Worm (Caenorhabditis elegans) whole organism, L4 larva: Measurements from ENCODE around the gene F10D7.3.
A peak's percentile ranks its signal among the peaks of the same experiment; 100 is the strongest.

Source experiments
- F10B5.3 ChIP-seq: sonication (generic microtip); optimal IDR thresholded peaks from 2 replicates; lab custom pipeline; 2016; ENCODE audit warnings: mild to moderate bottlenecking, missing genetic modification characterization, missing compliant biosample characterization
- Y5F2A.4 ChIP-seq: fragments of 200-800 bp; sonication (Bioruptor generic); optimal IDR thresholded peaks from 2 replicates; lab custom pipeline; 2018; ENCODE audit warnings: mild to moderate bottlenecking, missing genetic modification characterization, missing compliant biosample characterization
- aha-1 ChIP-seq: fragments of 150-350 bp; peaks from one replicate; lab custom pipeline; 2014; ENCODE audit warnings: missing biosample characterization, missing genetic modification characterization
- ceh-20 ChIP-seq: fragments of 200-800 bp; sonication (Bioruptor generic); IDR thresholded peaks from 2 replicates; pipeline ENCODE4 v1.3.6; 2022; ENCODE audit warnings: missing genetic modification reagents, missing genetic modification characterization, missing compliant biosample characterization
- ceh-62 ChIP-seq: sonication (generic microtip); optimal IDR thresholded peaks from 2 replicates; lab custom pipeline; 2017; ENCODE audit warnings: missing biosample characterization, missing genetic modification characterization
- ces-1 ChIP-seq: fragments of 150-350 bp; sonication (generic microtip); optimal IDR thresholded peaks from 4 replicates; lab custom pipeline; 2014; ENCODE audit warnings: missing biosample characterization, missing genetic modification reagents, missing genetic modification characterization
- daf-16 ChIP-seq, 3 experiments: sonication (generic microtip); optimal IDR thresholded peaks; 2 replicates each; lab custom pipeline; 2016 to 2017; ENCODE audit warnings: missing genetic modification characterization in 3 of 3, missing genetic modification reagents in 3 of 3, mild to moderate bottlenecking in 2 of 3, missing compliant biosample characterization in 2 of 3, missing biosample characterization in 1 of 3, moderate library complexity in 1 of 3
- dve-1 ChIP-seq: sonication (generic microtip); optimal IDR thresholded peaks from 2 replicates; lab custom pipeline; 2017; ENCODE audit warnings: antibody characterized with exemption, mild to moderate bottlenecking, missing genetic modification characterization, missing compliant biosample characterization; ENCODE audit not compliant: insufficient read depth
- fkh-10 ChIP-seq: fragments of 150-350 bp; optimal IDR thresholded peaks from 2 replicates; lab custom pipeline; 2014; ENCODE audit warnings: missing biosample characterization, missing genetic modification reagents, missing genetic modification characterization
- hif-1 ChIP-seq, 2 experiments: sonication (generic microtip); optimal IDR thresholded peaks; 2 replicates each; lab custom pipeline; 2016 to 2017; ENCODE audit warnings: missing compliant biosample characterization in 2 of 2, missing genetic modification characterization in 2 of 2, missing genetic modification reagents in 2 of 2, missing genotype in 2 of 2, mild to moderate bottlenecking in 1 of 2
- hlh-11 ChIP-seq: fragments of 200-800 bp; sonication (Bioruptor generic); optimal IDR thresholded peaks from 2 replicates; lab custom pipeline; 2018; ENCODE audit warnings: mild to moderate bottlenecking, missing genetic modification characterization, missing compliant biosample characterization
- jun-1 ChIP-seq: fragments of 150-350 bp; optimal IDR thresholded peaks from 2 replicates; lab custom pipeline; 2014; ENCODE audit warnings: missing biosample characterization, missing genetic modification reagents, missing genetic modification characterization
- lin-1 ChIP-seq: fragments of 200-800 bp; sonication (Bioruptor generic); IDR thresholded peaks from 2 replicates; pipeline ENCODE4 v1.3.6; 2022; ENCODE audit warnings: missing genetic modification reagents, missing genetic modification characterization, missing compliant biosample characterization
- lin-38 ChIP-seq: fragments of 200-800 bp; sonication (Bioruptor generic); IDR thresholded peaks from 2 replicates; pipeline ENCODE4 v1.3.6; 2022; ENCODE audit warnings: missing genetic modification reagents, missing genetic modification characterization, missing compliant biosample characterization
- lsy-2 ChIP-seq, 2 experiments: fragments of 150-350 bp in 1 of 2; sonication (generic microtip) in 1 of 2; optimal IDR thresholded peaks; 2 replicates each; lab custom pipeline; 2014 to 2017; ENCODE audit warnings: missing biosample characterization in 2 of 2, missing genetic modification characterization in 2 of 2
- madf-9 ChIP-seq: fragments of 200-800 bp; sonication (Bioruptor generic); conservative IDR thresholded peaks from 2 replicates; pipeline ENCODE4 v1.3.6; 2022; ENCODE audit warnings: missing genetic modification reagents, missing genetic modification characterization, missing compliant biosample characterization
- mxl-3 ChIP-seq: fragments of 200-800 bp; sonication (Bioruptor generic); optimal IDR thresholded peaks from 2 replicates; lab custom pipeline; 2018; ENCODE audit warnings: mild to moderate bottlenecking, missing genetic modification characterization, missing compliant biosample characterization
- nhr-11 ChIP-seq: fragments of 150-350 bp; optimal IDR thresholded peaks from 2 replicates; lab custom pipeline; 2014; ENCODE audit warnings: missing biosample characterization, missing genetic modification characterization
- nhr-111 ChIP-seq: fragments of 200-800 bp; sonication (Bioruptor generic); optimal IDR thresholded peaks from 2 replicates; lab custom pipeline; 2018; ENCODE audit warnings: mild to moderate bottlenecking, missing genetic modification characterization, missing compliant biosample characterization
- nhr-25 ChIP-seq: sonication (generic microtip); optimal IDR thresholded peaks from 2 replicates; lab custom pipeline; 2017; ENCODE audit warnings: missing genetic modification characterization, mild to moderate bottlenecking, missing compliant biosample characterization, antibody characterized with exemption, moderate library complexity, borderline replicate concordance; ENCODE audit not compliant: insufficient read depth
- pha-4 ChIP-seq, 2 experiments: fragments of 150-350 bp in 1 of 2; fragments of 200-800 bp in 1 of 2; sonication (Bioruptor generic) in 1 of 2; IDR thresholded peaks in 1 of 2; optimal IDR thresholded peaks in 1 of 2; 2 replicates each; pipeline versions ENCODE4 v1.3.6 to Lab custom; 2014 to 2022; ENCODE audit warnings: missing genetic modification characterization in 2 of 2, missing genetic modification reagents in 2 of 2, missing biosample characterization in 1 of 2, missing compliant biosample characterization in 1 of 2
- pqm-1 ChIP-seq: sonication (generic microtip); optimal IDR thresholded peaks from 2 replicates; lab custom pipeline; 2017; ENCODE audit warnings: missing biosample characterization, missing genetic modification characterization
- rbr-2 ChIP-seq: sonication (generic microtip); optimal IDR thresholded peaks from 2 replicates; lab custom pipeline; 2016; ENCODE audit warnings: missing genotype, missing genetic modification characterization, missing compliant biosample characterization
- saeg-2 ChIP-seq: fragments of 200-800 bp; sonication (Bioruptor generic); IDR thresholded peaks from 2 replicates; pipeline ENCODE4 v1.3.6; 2022; ENCODE audit warnings: missing genetic modification reagents, missing genetic modification characterization, missing compliant biosample characterization
- spr-1 ChIP-seq: sonication (generic microtip); optimal IDR thresholded peaks from 2 replicates; lab custom pipeline; 2016; ENCODE audit warnings: mild to moderate bottlenecking, missing genetic modification characterization, missing compliant biosample characterization
- spr-3 ChIP-seq: fragments of 200-800 bp; sonication (Bioruptor generic); optimal IDR thresholded peaks from 2 replicates; lab custom pipeline; 2018; ENCODE audit warnings: mild to moderate bottlenecking, missing genetic modification characterization, missing compliant biosample characterization
- tra-1 ChIP-seq: fragments of 200-800 bp; sonication (Bioruptor generic); IDR thresholded peaks from 2 replicates; pipeline ENCODE4 v1.3.6; 2022; ENCODE audit warnings: missing genetic modification reagents, missing genetic modification characterization, missing compliant biosample characterization
- unc-130 ChIP-seq: sonication (generic microtip); optimal IDR thresholded peaks from 2 replicates; lab custom pipeline; 2016; ENCODE audit warnings: missing genetic modification reagents, missing genetic modification characterization, missing compliant biosample characterization
- unc-62 ChIP-seq, 3 experiments: fragments of 150-350 bp in 1 of 3; sonication (generic microtip); optimal IDR thresholded peaks in 2 of 3; peaks in 1 of 3; 1 replicate in 1 of 3; 2 replicates in 2 of 3; lab custom pipeline; 2014 to 2017; ENCODE audit warnings: missing biosample characterization in 3 of 3, missing genetic modification characterization in 3 of 3, missing genetic modification reagents in 3 of 3, missing genotype in 1 of 3

Gene F10D7.3

ce11 chrX:17333752-17334151 is 40.7 kb downstream of the F10D7.3 start, which contains the start of gene C53C11.5:
C53C11.5 (plus strand) TSS chrX:17334052.
- no peak for TF ChIP-seq nhr-25 (tag; lab: Kevin White, UChicago)
- no peak for TF ChIP-seq spr-3 (GFP tag; lab: Kevin White, UChicago)
- no peak for TF ChIP-seq hif-1 (tag; optimal IDR thresholded peaks at IDR 0.05; lab: Kevin White, UChicago)
- no peak for TF ChIP-seq madf-9
- TF ChIP-seq aha-1 (tag; lab: Kevin White, UChicago): no peak
- TF ChIP-seq nhr-11 (tag; lab: Kevin White, UChicago): no peak
- TF ChIP-seq tra-1 (GFP tag; lab: Robert Waterston, UW): no peak
- TF ChIP-seq lin-1 (GFP tag; lab: Robert Waterston, UW): no peak
- TF ChIP-seq ces-1 (GFP tag; lab: Kevin White, UChicago): no peak
- no peak for TF ChIP-seq fkh-10
- no peak for TF ChIP-seq spr-1 (tag; lab: Kevin White, UChicago)
- no peak for TF ChIP-seq Y5F2A.4 (GFP tag; lab: Kevin White, UChicago)
- TF ChIP-seq unc-130 (GFP tag; lab: Kevin White, UChicago): no peak

ce11 chrX:17330574-17330973 is 43.9 kb downstream of the F10D7.3 start:
- peak in 1 of 2 experiments; percentile 38 for TF ChIP-seq unc-62 (GFP tag; optimal IDR thresholded peaks at IDR 0.05 in 1 of 2; lab: Kevin White, UChicago)
- TF ChIP-seq unc-62 (tag; optimal IDR thresholded peaks at IDR 0.05; lab: Kevin White, UChicago): no peak
- TF ChIP-seq pha-4 (GFP tag; IDR thresholded peaks at IDR 0.05; lab: Robert Waterston, UW): no peak
- no peak for TF ChIP-seq pha-4 (tag; optimal IDR thresholded peaks at IDR 0.05; lab: Kevin White, UChicago)
- TF ChIP-seq daf-16 (GFP tag; optimal IDR thresholded peaks at IDR 0.05; lab: Kevin White, UChicago): no peak
- TF ChIP-seq daf-16 (tag; optimal IDR thresholded peaks at IDR 0.05; lab: Kevin White, UChicago): peak; percentile 54
- TF ChIP-seq dve-1 (tag; lab: Kevin White, UChicago): peak; percentile 1
- TF ChIP-seq, all 104 proteins: peak for 3

- no peak for TF ChIP-seq daf-16 (GFP tag; optimal IDR thresholded peaks at IDR 0.05; lab: Kevin White, UChicago)
- peak; percentile 45 for TF ChIP-seq daf-16 (tag; optimal IDR thresholded peaks at IDR 0.05; lab: Kevin White, UChicago)
- TF ChIP-seq mxl-3: peak; percentile 38
- TF ChIP-seq pqm-1 (tag; lab: Kevin White, UChicago): peak; percentile 40
- TF ChIP-seq nhr-11 (tag; lab: Kevin White, UChicago): no peak
- TF ChIP-seq rbr-2 (tag; lab: Kevin White, UChicago): no peak
- no peak for TF ChIP-seq ceh-20 (GFP tag; lab: Robert Waterston, UW)
- no peak for TF ChIP-seq lin-38
- TF ChIP-seq hlh-11 (tag; lab: Kevin White, UChicago): peak; percentile 29
- peak; percentile 63 for TF ChIP-seq aha-1 (tag; lab: Kevin White, UChicago)
Measured at ce11 chrX:17329075-17329474, 45.4 kb downstream of the F10D7.3 start.

- TF ChIP-seq lsy-2 (tag; optimal IDR thresholded peaks at IDR 0.05; lab: Kevin White, UChicago) (no peak), jun-1 (tag; lab: Kevin White, UChicago) (no peak), tra-1 (GFP tag; lab: Robert Waterston, UW) (no peak), mxl-3 (no peak), saeg-2 (GFP tag; lab: Robert Waterston, UW) (no peak), F10B5.3 (tag; lab: Kevin White, UChicago) (no peak), spr-1 (tag; lab: Kevin White, UChicago) (no peak), nhr-111 (GFP tag; lab: Kevin White, UChicago) (no peak), nhr-25 (tag; lab: Kevin White, UChicago) (no peak)
Measured at ce11 chrX:17327226-17327625, 47.2 kb downstream of the F10D7.3 start.

- TF ChIP-seq ceh-62 (tag; lab: Kevin White, UChicago) (no peak), pha-4 (GFP tag; IDR thresholded peaks at IDR 0.05; lab: Robert Waterston, UW) (no peak), pha-4 (tag; optimal IDR thresholded peaks at IDR 0.05; lab: Kevin White, UChicago) (no peak)
Measured at ce11 chrX:17324954-17325353, 49.5 kb downstream of the F10D7.3 start.
